Worm (Caenorhabditis elegans): ENCODE data around the gene spl-2.

spl-2 gene

ce11 chrV:9097213-9097612, 49.5 kb downstream of the spl-2 start (continued):
- TF ChIP-seq xnd-1 (tag; optimal IDR thresholded peaks at IDR 0.05) = no peak
- no peak for TF ChIP-seq T07F8.4 (tag; optimal IDR thresholded peaks at IDR 0.05)
- no peak for TF ChIP-seq ceh-58 (GFP tag; IDR thresholded peaks at IDR 0.05)
- TF ChIP-seq egrh-3 (GFP tag; IDR thresholded peaks at IDR 0.05) = no peak
- no peak for TF ChIP-seq F33H1.4 (GFP tag; IDR thresholded peaks at IDR 0.05)
- TF ChIP-seq him-1 (tag; optimal IDR thresholded peaks at IDR 0.05) = no peak
- peak; percentile 14 for TF ChIP-seq tlf-1 (GFP tag; optimal IDR thresholded peaks at IDR 0.05)
- TF ChIP-seq ekl-4 (GFP tag; IDR thresholded peaks at IDR 0.05) = 0 out of 2 replicates have a peak, but pooled peaks have one; percentile 27
- TF ChIP-seq ZK185.1 (tag; optimal IDR thresholded peaks at IDR 0.05; ENCODE audit: poor library complexity, severe bottlenecking) = no peak
- TF ChIP-seq snpc-1.1 (tag; optimal IDR thresholded peaks at IDR 0.05; ENCODE audit: insufficient read depth) = no peak
- no peak for TF ChIP-seq repo-1 (tag; optimal IDR thresholded peaks at IDR 0.05)
- no peak for TF ChIP-seq madf-10 (tag; optimal IDR thresholded peaks at IDR 0.05)
- no peak for TF ChIP-seq nhr-90 (tag; optimal IDR thresholded peaks at IDR 0.05)
- TF ChIP-seq nfyb-1 (GFP tag; IDR thresholded peaks at IDR 0.05) = peak; percentile 28; the same call in 1 of the 2 replicates
- 0 out of 2 replicates have a peak, but pooled peaks have one; percentile 35 for TF ChIP-seq Y79H2A.3 (GFP tag; conservative IDR thresholded peaks at IDR 0.05)
- no peak for TF ChIP-seq hrde-1 (tag; optimal IDR thresholded peaks at IDR 0.05; ENCODE audit: borderline replicate concordance)
- no peak for TF ChIP-seq madf-3 (GFP tag; IDR thresholded peaks at IDR 0.05)
- no peak for TF ChIP-seq lsy-27 (tag; optimal IDR thresholded peaks at IDR 0.05; ENCODE audit: borderline replicate concordance, insufficient read depth)
- TF ChIP-seq B0035.1 (tag; optimal IDR thresholded peaks at IDR 0.05) = no peak
- no peak for TF ChIP-seq zim-3 (tag; optimal IDR thresholded peaks at IDR 0.05)
- TF ChIP-seq snpc-3.4 (tag; optimal IDR thresholded peaks at IDR 0.05) = no peak
- TF ChIP-seq B0019.2 (GFP tag; conservative IDR thresholded peaks at IDR 0.05) = no peak
- no peak for TF ChIP-seq attf-5 (GFP tag; optimal IDR thresholded peaks at IDR 0.05)
- TF ChIP-seq ama-1 (optimal IDR thresholded peaks at IDR 0.05) = peak; percentile 38
- TF ChIP-seq ama-1 (GFP tag; optimal IDR thresholded peaks at IDR 0.05) = no peak
- TF ChIP-seq F49E8.2 (tag; optimal IDR thresholded peaks at IDR 0.05; ENCODE audit: insufficient read depth) = no peak
- no peak for TF ChIP-seq hlh-12 (tag; optimal IDR thresholded peaks at IDR 0.05)
- peak; percentile 12 for TF ChIP-seq tbp1 (GFP tag; optimal IDR thresholded peaks at IDR 0.05)
- TF ChIP-seq lir-1 (GFP tag; conservative IDR thresholded peaks at IDR 0.05) = no peak
- TF ChIP-seq sea-2 (GFP tag; IDR thresholded peaks at IDR 0.05) = no peak
- no peak for TF ChIP-seq pbrm-1 (GFP tag; IDR thresholded peaks at IDR 0.05)
- TF ChIP-seq T26A5.8 (tag; optimal IDR thresholded peaks at IDR 0.05) = no peak
- TF ChIP-seq aptf-3 (GFP tag; IDR thresholded peaks at IDR 0.05) = no peak
- TF ChIP-seq Y53G8AR.9 (GFP tag; conservative IDR thresholded peaks at IDR 0.05) = peak; percentile 38; the same call in 1 of the 2 replicates
- no peak for TF ChIP-seq nhr-179 (tag; optimal IDR thresholded peaks at IDR 0.05)
- TF ChIP-seq nhr-80 (tag; optimal IDR thresholded peaks at IDR 0.05) = no peak
- TF ChIP-seq mxl-1 (tag; optimal IDR thresholded peaks at IDR 0.05) = no peak
- no peak for TF ChIP-seq madf-8 (GFP tag; conservative IDR thresholded peaks at IDR 0.05)
- no peak for TF ChIP-seq F55B11.4 (tag; optimal IDR thresholded peaks at IDR 0.05; ENCODE audit: borderline replicate concordance, insufficient read depth)
- TF ChIP-seq dox-1 (GFP tag; IDR thresholded peaks at IDR 0.05) = no peak
- no peak; the same call in 1 of the 2 replicates for TF ChIP-seq K11D2.4 (GFP tag; IDR thresholded peaks at IDR 0.05)
- TF ChIP-seq somi-1 (GFP tag; optimal IDR thresholded peaks at IDR 0.05) = no peak
- TF ChIP-seq unc-62 (GFP tag; optimal IDR thresholded peaks at IDR 0.05) = no peak
- peak; percentile 27; the same call in 1 of the 2 replicates for TF ChIP-seq B0336.3 (GFP tag; IDR thresholded peaks at IDR 0.05)
- TF ChIP-seq snpc-1.3 (tag; optimal IDR thresholded peaks at IDR 0.05; ENCODE audit: insufficient read depth) = no peak
- no peak for TF ChIP-seq egl-18 (GFP tag; IDR thresholded peaks at IDR 0.05)
- TF ChIP-seq chd-7 (tag; optimal IDR thresholded peaks at IDR 0.05) = no peak
- no peak for TF ChIP-seq lin-40 (tag; optimal IDR thresholded peaks at IDR 0.05)
